Worm (Caenorhabditis elegans) whole organism, L1 larva: Measurements from ENCODE around the gene eri-3.

Experiments
- C34B4.2 ChIP-seq: sonication (generic microtip); optimal IDR thresholded peaks from 2 replicates; lab custom pipeline; 2017; ENCODE audit warnings: mild to moderate bottlenecking, missing genetic modification characterization, missing compliant biosample characterization
- Y116A8C.19 ChIP-seq: sonication (generic microtip); optimal IDR thresholded peaks from 2 replicates; lab custom pipeline; 2016; ENCODE audit warnings: missing compliant biosample characterization, missing genetic modification characterization, borderline replicate concordance
- aha-1 ChIP-seq: fragments of 150-350 bp; optimal IDR thresholded peaks from 2 replicates; lab custom pipeline; 2014; ENCODE audit warnings: missing biosample characterization, missing genetic modification characterization
- aly-2 ChIP-seq: fragments of 150-350 bp; optimal IDR thresholded peaks from 2 replicates; lab custom pipeline; 2014; ENCODE audit warnings: missing biosample characterization, missing genetic modification characterization
- blmp-1 ChIP-seq: fragments of 150-350 bp; optimal IDR thresholded peaks from 2 replicates; lab custom pipeline; 2014; ENCODE audit warnings: missing biosample characterization, missing genetic modification characterization
- ceh-8 ChIP-seq: fragments of 200-800 bp; sonication (Bioruptor generic); optimal IDR thresholded peaks from 2 replicates; lab custom pipeline; 2018; ENCODE audit warnings: mild to moderate bottlenecking, missing genetic modification characterization, moderate library complexity, missing compliant biosample characterization
- ceh-90 ChIP-seq: sonication (generic microtip); optimal IDR thresholded peaks from 2 replicates; lab custom pipeline; 2016; ENCODE audit warnings: missing genetic modification characterization, missing compliant biosample characterization
- ces-1 ChIP-seq: fragments of 150-350 bp; optimal IDR thresholded peaks from 2 replicates; lab custom pipeline; 2014; ENCODE audit warnings: missing biosample characterization, missing genetic modification reagents, missing genetic modification characterization
- dpl-1 ChIP-seq, 3 experiments: fragments of 150-350 bp in 2 of 3; sonication (generic microtip) in 1 of 3; optimal IDR thresholded peaks; 2 replicates each; lab custom pipeline; 2014 to 2017; ENCODE audit warnings: missing biosample characterization in 3 of 3, missing genetic modification characterization in 3 of 3, missing genetic modification reagents in 3 of 3
- dsc-1 ChIP-seq: sonication (generic microtip); optimal IDR thresholded peaks from 2 replicates; lab custom pipeline; 2016; ENCODE audit warnings: mild to moderate bottlenecking, missing genetic modification characterization, missing compliant biosample characterization
- efl-1 ChIP-seq, 4 experiments: fragments of 150-350 bp; optimal IDR thresholded peaks in 3 of 4; peaks in 1 of 4; 1 replicate in 1 of 4; 2 replicates in 3 of 4; lab custom pipeline; 2014; ENCODE audit warnings: missing biosample characterization in 2 of 4, missing genetic modification characterization in 2 of 4, missing genetic modification reagents in 2 of 4
- egl-13 ChIP-seq: sonication (generic microtip); optimal IDR thresholded peaks from 2 replicates; lab custom pipeline; 2016; ENCODE audit warnings: missing genotype, missing genetic modification reagents, missing genetic modification characterization, missing compliant biosample characterization
- elt-3 ChIP-seq, 6 experiments: fragments of 150-350 bp in 1 of 6; sonication (generic microtip); optimal IDR thresholded peaks; 2 replicates each; lab custom pipeline; 2017 to 2018; ENCODE audit warnings: missing biosample characterization in 6 of 6, missing genetic modification characterization in 6 of 6, inconsistent platforms in 1 of 6
- ets-5 ChIP-seq: fragments of 200-800 bp; sonication (Bioruptor generic); IDR thresholded peaks from 2 replicates; pipeline ENCODE4 v1.3.6; 2022; ENCODE audit warnings: missing genetic modification characterization, missing compliant biosample characterization
- fkh-4 ChIP-seq: sonication (generic microtip); optimal IDR thresholded peaks from 2 replicates; lab custom pipeline; 2016; ENCODE audit warnings: missing compliant biosample characterization, missing genetic modification characterization, borderline replicate concordance
- fkh-8 ChIP-seq: sonication (generic microtip); optimal IDR thresholded peaks from 2 replicates; lab custom pipeline; 2016; ENCODE audit warnings: mild to moderate bottlenecking, missing genetic modification characterization, missing compliant biosample characterization
- fos-1 ChIP-seq: fragments of 150-350 bp; optimal IDR thresholded peaks from 2 replicates; lab custom pipeline; 2014; ENCODE audit warnings: missing biosample characterization, missing genetic modification characterization
- isw-1 ChIP-seq: fragments of 200-800 bp; sonication (Bioruptor generic); IDR thresholded peaks from 2 replicates; pipeline ENCODE4 v1.3.6; 2022; ENCODE audit warnings: missing genetic modification characterization, missing compliant biosample characterization
- jun-1 ChIP-seq: fragments of 150-350 bp; optimal IDR thresholded peaks from 2 replicates; lab custom pipeline; 2014; ENCODE audit warnings: missing biosample characterization, missing genetic modification reagents, missing genetic modification characterization
- lin-13 ChIP-seq: fragments of 150-350 bp; optimal IDR thresholded peaks from 2 replicates; lab custom pipeline; 2014; ENCODE audit warnings: missing biosample characterization, missing genetic modification reagents, missing genetic modification characterization
- lin-14 ChIP-seq: fragments of 200-800 bp; sonication (Bioruptor generic); optimal IDR thresholded peaks from 2 replicates; lab custom pipeline; 2018; ENCODE audit warnings: mild to moderate bottlenecking, missing genetic modification characterization, moderate library complexity, missing compliant biosample characterization
- lin-35 ChIP-seq, 2 experiments: fragments of 150-350 bp; optimal IDR thresholded peaks; 2 replicates each; lab custom pipeline; 2014; ENCODE audit warnings: missing biosample characterization in 2 of 2, missing genetic modification characterization in 2 of 2, missing genetic modification reagents in 2 of 2
- lir-3 ChIP-seq: sonication (generic microtip); optimal IDR thresholded peaks from 2 replicates; lab custom pipeline; 2016; ENCODE audit warnings: mild to moderate bottlenecking, missing genetic modification characterization, moderate library complexity, missing compliant biosample characterization; ENCODE audit not compliant: poor library complexity
- lsy-2 ChIP-seq, 2 experiments: fragments of 150-350 bp; optimal IDR thresholded peaks; 2 replicates each; lab custom pipeline; 2014; ENCODE audit warnings: missing biosample characterization in 2 of 2, missing genetic modification characterization in 2 of 2
- mdl-1 ChIP-seq, 2 experiments: fragments of 150-350 bp; optimal IDR thresholded peaks; 2 replicates each; lab custom pipeline; 2014 to 2017; ENCODE audit warnings: missing biosample characterization in 2 of 2, missing genetic modification characterization in 2 of 2, inconsistent platforms in 1 of 2
- mep-1 ChIP-seq: fragments of 150-350 bp; optimal IDR thresholded peaks from 2 replicates; lab custom pipeline; 2014; ENCODE audit warnings: missing biosample characterization, missing genetic modification characterization
- nhr-12 ChIP-seq: sonication (generic microtip); optimal IDR thresholded peaks from 2 replicates; lab custom pipeline; 2017; ENCODE audit warnings: missing biosample characterization, missing genetic modification characterization
- nhr-19 ChIP-seq: fragments of 200-800 bp; sonication (Bioruptor generic); conservative IDR thresholded peaks from 2 replicates; pipeline ENCODE4 v1.3.6; 2022; ENCODE audit warnings: missing genetic modification characterization, missing compliant biosample characterization
- nhr-71 ChIP-seq: sonication (generic microtip); optimal IDR thresholded peaks from 2 replicates; lab custom pipeline; 2016; ENCODE audit warnings: mild to moderate bottlenecking, missing genetic modification characterization, moderate library complexity, missing compliant biosample characterization
- nhr-85 ChIP-seq: sonication (generic microtip); peaks from one replicate; lab custom pipeline; 2016; ENCODE audit warnings: missing genetic modification characterization, inconsistent platforms, missing compliant biosample characterization
- pax-3 ChIP-seq: fragments of 200-800 bp; sonication (Bioruptor generic); optimal IDR thresholded peaks from 2 replicates; lab custom pipeline; 2018; ENCODE audit warnings: mild to moderate bottlenecking, missing genetic modification characterization, moderate library complexity, missing compliant biosample characterization
- rnt-1 ChIP-seq: sonication (generic microtip); optimal IDR thresholded peaks from 2 replicates; lab custom pipeline; 2016; ENCODE audit warnings: mild to moderate bottlenecking, missing genetic modification characterization, moderate library complexity, missing compliant biosample characterization
- skn-1 ChIP-seq: fragments of 150-350 bp; optimal IDR thresholded peaks from 2 replicates; lab custom pipeline; 2014; ENCODE audit warnings: missing biosample characterization, missing genetic modification characterization
- snpc-4 ChIP-seq: fragments of 150-350 bp; optimal IDR thresholded peaks from 2 replicates; lab custom pipeline; 2014; ENCODE audit warnings: missing biosample characterization, missing genetic modification characterization
- snu-23 ChIP-seq: sonication (generic microtip); optimal IDR thresholded peaks from 2 replicates; lab custom pipeline; 2016; ENCODE audit warnings: missing genetic modification characterization, missing compliant biosample characterization
- sox-4 ChIP-seq: sonication (generic microtip); optimal IDR thresholded peaks from 2 replicates; lab custom pipeline; 2016; ENCODE audit warnings: missing genetic modification characterization, missing compliant biosample characterization
- sup-37 ChIP-seq: fragments of 200-800 bp; sonication (Bioruptor generic); optimal IDR thresholded peaks from 2 replicates; lab custom pipeline; 2018; ENCODE audit warnings: mild to moderate bottlenecking, missing genetic modification characterization, missing compliant biosample characterization
- swsn-7 ChIP-seq: sonication (generic microtip); optimal IDR thresholded peaks from 2 replicates; lab custom pipeline; 2016; ENCODE audit warnings: missing genetic modification characterization, missing compliant biosample characterization
- tbx-2 ChIP-seq: sonication (generic microtip); optimal IDR thresholded peaks from 2 replicates; lab custom pipeline; 2016; ENCODE audit warnings: missing genetic modification characterization, missing compliant biosample characterization
- unc-130 ChIP-seq: fragments of 150-350 bp; optimal IDR thresholded peaks from 2 replicates; lab custom pipeline; 2017; ENCODE audit warnings: missing biosample characterization, missing genetic modification characterization, inconsistent platforms
- unc-86 ChIP-seq: sonication (generic microtip); optimal IDR thresholded peaks from 2 replicates; lab custom pipeline; 2016; ENCODE audit warnings: missing genetic modification characterization, missing compliant biosample characterization
- vab-15 ChIP-seq: sonication (generic microtip); optimal IDR thresholded peaks from 2 replicates; lab custom pipeline; 2017; ENCODE audit warnings: missing genotype, mild to moderate bottlenecking, missing genetic modification characterization, missing compliant biosample characterization
- xbp-1 ChIP-seq: sonication (generic microtip); optimal IDR thresholded peaks from 2 replicates; lab custom pipeline; 2016; ENCODE audit warnings: missing genetic modification characterization, missing compliant biosample characterization

Gene eri-3

DNA sequence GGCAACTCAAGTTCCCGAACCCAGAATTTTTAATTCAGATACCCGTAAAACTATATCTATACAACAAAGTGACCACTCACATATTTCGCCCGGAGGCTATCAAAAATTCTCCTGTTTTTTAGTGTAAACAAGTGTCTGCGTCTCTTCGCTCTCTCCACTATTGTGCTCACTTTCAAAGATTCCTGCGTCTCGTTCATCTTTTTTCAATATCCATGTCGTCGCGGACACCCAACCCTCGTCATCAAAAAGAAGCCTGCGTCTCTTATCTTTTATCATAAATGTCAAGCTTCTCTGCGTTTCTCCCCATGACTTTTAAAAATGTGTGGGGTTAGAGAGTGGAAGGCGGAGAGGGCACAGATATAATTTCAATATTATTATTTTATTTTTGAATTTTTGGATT is 38.4 kb upstream of the eri-3 start (continued):
- peak; percentile 76 for TF ChIP-seq dsc-1 (tag; lab: Kevin White, UChicago)
- TF ChIP-seq snu-23 (GFP tag; lab: Kevin White, UChicago), result peak; percentile 69
- peak; percentile 22 for TF ChIP-seq unc-86 (tag; lab: Kevin White, UChicago)
- peak in 1 of 2 experiments; percentile 44 for TF ChIP-seq lin-35 (GFP tag; optimal IDR thresholded peaks at IDR 0.05; lab: Kevin White, UChicago)
- TF ChIP-seq elt-3 (tag; optimal IDR thresholded peaks at IDR 0.05; lab: Kevin White, UChicago), result peak in 1 of 6 experiments; percentile 43
- TF ChIP-seq ceh-90, result no peak
- TF ChIP-seq pax-3 (tag; lab: Kevin White, UChicago), result no peak
- no peak for TF ChIP-seq vab-15 (tag; lab: Kevin White, UChicago)
- TF ChIP-seq lin-13 (GFP tag; lab: Kevin White, UChicago), result peak; percentile 47
- TF ChIP-seq C34B4.2 (tag; lab: Kevin White, UChicago), result no peak
- peak; percentile 46 for TF ChIP-seq fkh-8 (tag; lab: Kevin White, UChicago)
- TF ChIP-seq tbx-2 (tag; lab: Kevin White, UChicago), result peak; percentile 51
- no peak for TF ChIP-seq sup-37
- TF ChIP-seq ces-1 (GFP tag; lab: Kevin White, UChicago), result no peak
- no peak for TF ChIP-seq aly-2 (tag; lab: Kevin White, UChicago)
- TF ChIP-seq nhr-12 (tag; lab: Kevin White, UChicago), result no peak
- peak; percentile 8 for TF ChIP-seq snpc-4
- peak; percentile 62 for TF ChIP-seq swsn-7 (tag; lab: Kevin White, UChicago)
- TF ChIP-seq xbp-1 (tag; lab: Kevin White, UChicago), result peak; percentile 47
- peak in 1 of 2 experiments; percentile 43 for TF ChIP-seq mdl-1 (tag; optimal IDR thresholded peaks at IDR 0.05; lab: Kevin White, UChicago)
- TF ChIP-seq egl-13 (tag; lab: Kevin White, UChicago), result peak; percentile 16
- TF ChIP-seq Y116A8C.19, result no peak
- TF ChIP-seq sox-4 (tag; lab: Kevin White, UChicago), result no peak
- TF ChIP-seq nhr-71 (tag; lab: Kevin White, UChicago), result peak; percentile 88
- TF ChIP-seq efl-1 (optimal IDR thresholded peaks at IDR 0.05; lab: Kevin White, UChicago), result peak; percentile 63 to 65
- peak in 1 of 2 experiments; percentile 36 for TF ChIP-seq efl-1 (GFP tag; optimal IDR thresholded peaks at IDR 0.05 in 1 of 2; lab: Kevin White, UChicago)
- peak; percentile 77 for TF ChIP-seq rnt-1 (tag; lab: Kevin White, UChicago)

- no peak for TF ChIP-seq jun-1 (tag; lab: Kevin White, UChicago)
- no peak for TF ChIP-seq xbp-1 (tag; lab: Kevin White, UChicago)
- no peak for TF ChIP-seq ceh-8
- no peak for TF ChIP-seq elt-3 (tag; optimal IDR thresholded peaks at IDR 0.05; lab: Kevin White, UChicago)
- TF ChIP-seq fos-1 (tag; lab: Kevin White, UChicago), result no peak
- no peak for TF ChIP-seq skn-1 (tag; lab: Kevin White, UChicago)
- no peak for TF ChIP-seq nhr-19 (GFP tag; lab: Robert Waterston, UW)
- TF ChIP-seq dpl-1 (GFP tag; optimal IDR thresholded peaks at IDR 0.05; lab: Kevin White, UChicago), result no peak
- no peak for TF ChIP-seq fkh-4 (tag; lab: Kevin White, UChicago)
- TF ChIP-seq lir-3, result no peak
- no peak for TF ChIP-seq tbx-2 (tag; lab: Kevin White, UChicago)
- TF ChIP-seq unc-130 (tag; lab: Kevin White, UChicago), result no peak
- TF ChIP-seq fkh-8 (tag; lab: Kevin White, UChicago), result no peak
- no peak for TF ChIP-seq Y116A8C.19
- no peak for TF ChIP-seq ets-5 (GFP tag; lab: Robert Waterston, UW)
Measured at ce11 chrII:1085546-1085945, 37.8 kb upstream of the eri-3 start.

DNA sequence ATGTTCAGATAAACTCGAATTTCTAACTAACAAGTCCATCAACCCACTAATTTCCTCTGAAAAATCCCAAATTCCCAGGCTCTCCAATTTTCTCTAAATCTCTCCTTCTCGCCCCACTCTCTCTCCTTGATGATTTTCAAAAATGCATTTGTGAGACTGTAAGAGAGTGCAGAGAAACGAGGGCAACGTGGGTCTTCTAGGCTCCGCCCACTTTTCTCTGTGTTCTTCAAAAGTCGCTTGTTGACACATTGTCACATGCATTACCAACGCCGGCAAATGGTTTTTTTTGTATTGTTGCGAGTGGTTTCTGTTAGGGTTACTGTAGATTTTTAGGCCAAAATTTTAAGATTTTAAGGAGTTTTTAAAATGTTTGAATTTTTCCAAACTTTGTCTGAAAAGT is 36.9 kb upstream of the eri-3 start:
- TF ChIP-seq lin-14 (peak; percentile 50), isw-1 (GFP tag; lab: Robert Waterston, UW) (no peak), efl-1 (optimal IDR thresholded peaks at IDR 0.05; lab: Kevin White, UChicago) (no peak), efl-1 (GFP tag; optimal IDR thresholded peaks at IDR 0.05 in 1 of 2; lab: Kevin White, UChicago) (peak in 1 of 2 experiments; percentile 62), mdl-1 (tag; optimal IDR thresholded peaks at IDR 0.05; lab: Kevin White, UChicago) (peak in 1 of 2 experiments; percentile 64), lin-35 (GFP tag; optimal IDR thresholded peaks at IDR 0.05; lab: Kevin White, UChicago) (peak in 1 of 2 experiments; percentile 42), jun-1 (tag; lab: Kevin White, UChicago) (no peak), Y116A8C.19 (no peak), nhr-85 (peak; percentile 76), lin-13 (GFP tag; lab: Kevin White, UChicago) (no peak), mep-1 (tag; lab: Kevin White, UChicago) (no peak), lsy-2 (tag; optimal IDR thresholded peaks at IDR 0.05; lab: Kevin White, UChicago) (peak in 1 of 2 experiments; percentile 15), C34B4.2 (tag; lab: Kevin White, UChicago) (no peak), rnt-1 (tag; lab: Kevin White, UChicago) (peak; percentile 23), snu-23 (GFP tag; lab: Kevin White, UChicago) (peak; percentile 3), nhr-71 (tag; lab: Kevin White, UChicago) (no peak), blmp-1 (tag; lab: Kevin White, UChicago) (peak; percentile 20), aha-1 (tag; lab: Kevin White, UChicago) (no peak)
